Worm (Caenorhabditis elegans) whole organism, L3 larva: ENCODE results near the gene F55B11.2.

ENCODE experiments used
- R02D3.7 ChIP-seq: fragments of 150-350 bp; optimal IDR thresholded peaks from 2 replicates; lab custom pipeline; 2014; ENCODE audit warnings: missing biosample characterization, missing genetic modification characterization
- ZK546.5 ChIP-seq: sonication (generic microtip); optimal IDR thresholded peaks from 2 replicates; lab custom pipeline; 2017; ENCODE audit warnings: missing biosample characterization, missing genetic modification characterization
- aly-2 ChIP-seq: fragments of 150-350 bp; optimal IDR thresholded peaks from 2 replicates; lab custom pipeline; 2014; ENCODE audit warnings: missing biosample characterization, missing genetic modification characterization
- ama-1 ChIP-seq: fragments of 150-350 bp; optimal IDR thresholded peaks from 2 replicates; lab custom pipeline; 2018
- ceh-16 ChIP-seq: sonication (generic microtip); optimal IDR thresholded peaks from 2 replicates; lab custom pipeline; 2017; ENCODE audit warnings: missing biosample characterization, missing genetic modification characterization
- ceh-82 ChIP-seq: fragments of 150-350 bp; optimal IDR thresholded peaks from 2 replicates; lab custom pipeline; 2014; ENCODE audit warnings: missing biosample characterization, missing genetic modification characterization
- ceh-9 ChIP-seq: sonication (generic microtip); optimal IDR thresholded peaks from 2 replicates; lab custom pipeline; 2018; ENCODE audit warnings: missing biosample characterization, missing genetic modification characterization
- daf-12 ChIP-seq: fragments of 150-350 bp; optimal IDR thresholded peaks from 2 replicates; lab custom pipeline; 2014; ENCODE audit warnings: missing biosample characterization, missing genetic modification reagents, missing genetic modification characterization
- egl-27 ChIP-seq: sonication (generic microtip); optimal IDR thresholded peaks from 4 replicates; lab custom pipeline; 2017; ENCODE audit warnings: missing biosample characterization, missing genetic modification reagents, missing genetic modification characterization
- egl-5 ChIP-seq: fragments of 150-350 bp; optimal IDR thresholded peaks from 2 replicates; lab custom pipeline; 2017; ENCODE audit warnings: missing biosample characterization, missing genetic modification reagents, missing genetic modification characterization, inconsistent platforms
- elt-1 ChIP-seq: fragments of 150-350 bp; optimal IDR thresholded peaks from 2 replicates; lab custom pipeline; 2014; ENCODE audit warnings: missing biosample characterization, missing genetic modification characterization
- elt-2 ChIP-seq: sonication (generic microtip); optimal IDR thresholded peaks from 2 replicates; lab custom pipeline; 2016; ENCODE audit warnings: missing genetic modification reagents, mild to moderate bottlenecking, missing genetic modification characterization, missing compliant biosample characterization
- elt-3 ChIP-seq, 3 experiments: fragments of 150-350 bp in 1 of 3; sonication (generic microtip) in 2 of 3; optimal IDR thresholded peaks; 2 replicates in 2 of 3; 4 replicates in 1 of 3; lab custom pipeline; 2014 to 2017; ENCODE audit warnings: missing biosample characterization in 3 of 3, missing genetic modification characterization in 3 of 3
- fkh-10 ChIP-seq: sonication (generic microtip); optimal IDR thresholded peaks from 2 replicates; lab custom pipeline; 2017; ENCODE audit warnings: missing biosample characterization, missing genetic modification reagents, missing genetic modification characterization
- fos-1 ChIP-seq: fragments of 150-350 bp; optimal IDR thresholded peaks from 2 replicates; lab custom pipeline; 2014; ENCODE audit warnings: missing biosample characterization, missing genetic modification characterization
- jun-1 ChIP-seq: fragments of 150-350 bp; optimal IDR thresholded peaks from 2 replicates; lab custom pipeline; 2014; ENCODE audit warnings: missing biosample characterization, missing genetic modification reagents, missing genetic modification characterization
- lin-15B ChIP-seq: fragments of 150-350 bp; optimal IDR thresholded peaks from 2 replicates; lab custom pipeline; 2014; ENCODE audit warnings: missing biosample characterization, missing genetic modification characterization
- lin-39 ChIP-seq: fragments of 150-350 bp; optimal IDR thresholded peaks from 2 replicates; lab custom pipeline; 2018; ENCODE audit warnings: missing biosample characterization, missing genetic modification reagents, missing genetic modification characterization
- lsy-12 ChIP-seq: sonication (generic microtip); optimal IDR thresholded peaks from 2 replicates; lab custom pipeline; 2016; ENCODE audit warnings: mild to moderate bottlenecking, missing genetic modification characterization, missing compliant biosample characterization
- mdl-1 ChIP-seq: fragments of 150-350 bp; optimal IDR thresholded peaks from 2 replicates; lab custom pipeline; 2014; ENCODE audit warnings: missing biosample characterization, missing genetic modification characterization
- mml-1 ChIP-seq: fragments of 150-350 bp; sonication (generic microtip); optimal IDR thresholded peaks from 3 replicates; lab custom pipeline; 2014; ENCODE audit warnings: missing biosample characterization, missing genetic modification characterization
- nhr-11 ChIP-seq: fragments of 150-350 bp; optimal IDR thresholded peaks from 2 replicates; lab custom pipeline; 2014; ENCODE audit warnings: missing biosample characterization, missing genetic modification characterization
- nhr-12 ChIP-seq: fragments of 150-350 bp; optimal IDR thresholded peaks from 2 replicates; lab custom pipeline; 2014; ENCODE audit warnings: missing biosample characterization, missing genetic modification characterization
- nhr-23 ChIP-seq: fragments of 150-350 bp; optimal IDR thresholded peaks from 2 replicates; lab custom pipeline; 2014; ENCODE audit warnings: missing biosample characterization, missing genetic modification reagents, missing genetic modification characterization
- nhr-25 ChIP-seq: sonication (generic microtip); optimal IDR thresholded peaks from 2 replicates; lab custom pipeline; 2017; ENCODE audit warnings: missing biosample characterization, missing genetic modification characterization
- nhr-28 ChIP-seq: fragments of 150-350 bp; optimal IDR thresholded peaks from 2 replicates; lab custom pipeline; 2014; ENCODE audit warnings: missing biosample characterization, missing genetic modification characterization
- nhr-43 ChIP-seq: sonication (generic microtip); optimal IDR thresholded peaks from 2 replicates; lab custom pipeline; 2016; ENCODE audit warnings: mild to moderate bottlenecking, missing genetic modification characterization, missing compliant biosample characterization; ENCODE audit not compliant: poor library complexity, severe bottlenecking
- nhr-67 ChIP-seq: fragments of 150-350 bp; optimal IDR thresholded peaks from 2 replicates; lab custom pipeline; 2014; ENCODE audit warnings: missing biosample characterization, missing genetic modification characterization
- pqm-1 ChIP-seq: fragments of 150-350 bp; optimal IDR thresholded peaks from 2 replicates; lab custom pipeline; 2017; ENCODE audit warnings: missing biosample characterization, missing genetic modification characterization, inconsistent platforms
- sea-2 ChIP-seq: fragments of 150-350 bp; sonication (generic microtip); optimal IDR thresholded peaks from 4 replicates; lab custom pipeline; 2014; ENCODE audit warnings: missing biosample characterization, missing genetic modification reagents, missing genetic modification characterization
- skn-1 ChIP-seq: fragments of 150-350 bp; optimal IDR thresholded peaks from 2 replicates; lab custom pipeline; 2014; ENCODE audit warnings: missing biosample characterization, missing genetic modification characterization
- snpc-4 ChIP-seq: fragments of 150-350 bp; optimal IDR thresholded peaks from 2 replicates; lab custom pipeline; 2014; ENCODE audit warnings: missing biosample characterization, missing genetic modification characterization
- tbx-2 ChIP-seq: sonication (generic microtip); optimal IDR thresholded peaks from 2 replicates; lab custom pipeline; 2016; ENCODE audit warnings: mild to moderate bottlenecking, missing genetic modification characterization, missing compliant biosample characterization
- unc-39 ChIP-seq: sonication (generic microtip); optimal IDR thresholded peaks from 4 replicates; lab custom pipeline; 2017; ENCODE audit warnings: missing biosample characterization, missing genetic modification characterization
- ztf-11 ChIP-seq: fragments of 150-350 bp; optimal IDR thresholded peaks from 2 replicates; lab custom pipeline; 2014; ENCODE audit warnings: missing biosample characterization, missing genetic modification characterization
- ztf-4 ChIP-seq: fragments of 150-350 bp; optimal IDR thresholded peaks from 2 replicates; lab custom pipeline; 2014; ENCODE audit warnings: missing biosample characterization, missing genetic modification characterization

The F55B11.2 gene

ce11 chrIV:14423194-14423593, at the start of gene F55B11.2:
TSS of gene F55B11.2 (minus strand) at chrIV:14423294.
- no peak for TF ChIP-seq elt-2 (tag; lab: Kevin White, UChicago)
- TF ChIP-seq jun-1 (tag; lab: Kevin White, UChicago): no peak
- TF ChIP-seq nhr-12: no peak
- no peak for TF ChIP-seq fkh-10 (GFP tag; lab: Kevin White, UChicago)
- TF ChIP-seq ztf-11 (tag; lab: Kevin White, UChicago): no peak
- no peak for TF ChIP-seq egl-27 (tag; lab: Kevin White, UChicago)
- no peak for TF ChIP-seq lin-15B (tag; lab: Kevin White, UChicago)
- no peak for TF ChIP-seq R02D3.7 (tag; lab: Kevin White, UChicago)
- TF ChIP-seq nhr-23 (tag; lab: Kevin White, UChicago): no peak
- no peak for TF ChIP-seq ama-1 (lab: Kevin White, UChicago)
- no peak for TF ChIP-seq nhr-25 (tag; lab: Kevin White, UChicago)
- TF ChIP-seq ceh-9 (tag; lab: Kevin White, UChicago): no peak
- no peak for TF ChIP-seq nhr-28 (tag; lab: Kevin White, UChicago)
- TF ChIP-seq nhr-67 (tag; lab: Kevin White, UChicago): no peak
- TF ChIP-seq fos-1: no peak
- TF ChIP-seq snpc-4 (tag; lab: Kevin White, UChicago): no peak
- TF ChIP-seq, all 47 proteins: peak for 0

- TF ChIP-seq nhr-28 (tag; lab: Kevin White, UChicago) (no peak), ztf-11 (tag; lab: Kevin White, UChicago) (no peak), egl-5 (tag; lab: Kevin White, UChicago) (no peak), nhr-67 (tag; lab: Kevin White, UChicago) (no peak), ceh-16 (tag; lab: Kevin White, UChicago) (no peak), nhr-25 (tag; lab: Kevin White, UChicago) (no peak), snpc-4 (tag; lab: Kevin White, UChicago) (no peak), sea-2 (GFP tag; lab: Kevin White, UChicago) (no peak), ceh-82 (tag; lab: Kevin White, UChicago) (no peak), daf-12 (no peak), pqm-1 (tag; lab: Kevin White, UChicago) (no peak)
Observed at ce11 chrIV:14469013-14469412, 45.9 kb upstream of the F55B11.2 start.

ce11 chrIV:14466837-14467236, 43.7 kb upstream of the F55B11.2 start:
- TF ChIP-seq ceh-16 (tag; lab: Kevin White, UChicago) (no peak), ZK546.5 (no peak), elt-3 (tag; optimal IDR thresholded peaks at IDR 0.05; lab: Kevin White, UChicago) (no peak), egl-27 (tag; lab: Kevin White, UChicago) (no peak), skn-1 (tag; lab: Kevin White, UChicago) (no peak), unc-39 (tag; lab: Kevin White, UChicago) (no peak), nhr-23 (tag; lab: Kevin White, UChicago) (no peak), mml-1 (tag; lab: Kevin White, UChicago) (no peak), nhr-43 (tag; lab: Kevin White, UChicago) (no peak), elt-1 (tag; lab: Kevin White, UChicago) (no peak), lin-15B (tag; lab: Kevin White, UChicago) (no peak), lin-39 (no peak), lsy-12 (no peak), ztf-4 (tag; lab: Kevin White, UChicago) (no peak), tbx-2 (tag; lab: Kevin White, UChicago) (no peak), mdl-1 (tag; lab: Kevin White, UChicago) (no peak), nhr-11 (tag; lab: Kevin White, UChicago) (no peak)

ce11 chrIV:14466048-14466447, 43.0 kb upstream of the F55B11.2 start:
- no peak for TF ChIP-seq tbx-2 (tag; lab: Kevin White, UChicago)
- no peak for TF ChIP-seq ztf-11 (tag; lab: Kevin White, UChicago)
- no peak for TF ChIP-seq ztf-4 (tag; lab: Kevin White, UChicago)
- TF ChIP-seq lin-39: no peak
- TF ChIP-seq mml-1 (tag; lab: Kevin White, UChicago): no peak
- TF ChIP-seq aly-2 (tag; lab: Kevin White, UChicago): no peak
- TF ChIP-seq, all 47 proteins: peak for 0
